Fruit fly (Drosophila melanogaster) whole organism, embryonic: Measurements from ENCODE around the gene CG17224.

Experiments used
- Asciz ChIP-seq: fragments of 200-800 bp; sonication (Bioruptor generic); optimal IDR thresholded peaks from 2 replicates; lab custom pipeline; 2017; ENCODE audit warnings: missing biosample characterization, mild to moderate bottlenecking, missing genetic modification characterization, missing genetic modification reagents
- B-H1 ChIP-seq: fragments of 200-800 bp; sonication (Bioruptor generic); IDR thresholded peaks from 3 replicates; pipeline ENCODE4 v1.3.6; 2022; ENCODE audit warnings: missing biosample characterization, missing genetic modification characterization
- CG10267 ChIP-seq: fragments of 200-800 bp; sonication (Bioruptor generic); optimal IDR thresholded peaks from 2 replicates; lab custom pipeline; 2018; ENCODE audit warnings: missing biosample characterization, mild to moderate bottlenecking, missing genetic modification characterization, moderate library complexity
- CG12219 ChIP-seq: fragments of 200-800 bp; sonication (Bioruptor generic); optimal IDR thresholded peaks from 3 replicates; lab custom pipeline; 2018; ENCODE audit warnings: missing biosample characterization, mild to moderate bottlenecking, missing genetic modification characterization
- CG12236 ChIP-seq: fragments of 200-800 bp; sonication (Bioruptor generic); optimal IDR thresholded peaks from 2 replicates; lab custom pipeline; 2016; ENCODE audit warnings: missing biosample characterization, missing genetic modification characterization
- CG12744 ChIP-seq: fragments of 200-800 bp; sonication (Bioruptor generic); optimal IDR thresholded peaks from 2 replicates; lab custom pipeline; 2016; ENCODE audit warnings: missing biosample characterization, missing genetic modification characterization
- CG12942 ChIP-seq: fragments of 200-800 bp; sonication (Bioruptor generic); optimal IDR thresholded peaks from 3 replicates; lab custom pipeline; 2016; ENCODE audit warnings: missing biosample characterization, missing genetic modification characterization
- CG13287 ChIP-seq: fragments of 200-800 bp; sonication (Bioruptor generic); IDR thresholded peaks from 2 replicates; pipeline ENCODE4 v1.3.6; 2022; ENCODE audit warnings: missing biosample characterization, missing genetic modification characterization; ENCODE audit not compliant: partially characterized antibody
- CG13894 ChIP-seq: fragments of 200-800 bp; sonication (Bioruptor generic); optimal IDR thresholded peaks from 3 replicates; lab custom pipeline; 2018; ENCODE audit warnings: missing biosample characterization, mild to moderate bottlenecking, missing genetic modification characterization, moderate library complexity
- CG14014 ChIP-seq: fragments of 200-800 bp; sonication (Bioruptor generic); IDR thresholded peaks from 2 replicates; pipeline ENCODE4 v1.3.6; 2022; ENCODE audit warnings: missing biosample characterization, missing genetic modification characterization
- CG1529 ChIP-seq: fragments of 200-800 bp; sonication (Bioruptor generic); optimal IDR thresholded peaks from 3 replicates; lab custom pipeline; 2018; ENCODE audit warnings: missing biosample characterization, missing genetic modification characterization
- CG17361 ChIP-seq: fragments of 200-800 bp; sonication (Bioruptor generic); IDR thresholded peaks from 3 replicates; pipeline ENCODE4 v1.3.6; 2022; ENCODE audit warnings: missing biosample characterization, missing genetic modification characterization
- CG18764 ChIP-seq: fragments of 200-800 bp; sonication (Bioruptor generic); optimal IDR thresholded peaks from 3 replicates; lab custom pipeline; 2016; ENCODE audit warnings: missing biosample characterization, missing genetic modification characterization
- CG2129 ChIP-seq: fragments of 200-800 bp; sonication (Bioruptor generic); IDR thresholded peaks from 2 replicates; pipeline ENCODE4 v1.3.6; 2022; ENCODE audit warnings: missing biosample characterization, missing genetic modification characterization; ENCODE audit not compliant: partially characterized antibody
- CG30431 ChIP-seq: fragments of 200-800 bp; sonication (Bioruptor generic); optimal IDR thresholded peaks from 2 replicates; lab custom pipeline; 2017; ENCODE audit warnings: missing biosample characterization, missing genetic modification characterization
- CG31224 ChIP-seq: fragments of 200-800 bp; sonication (Bioruptor generic); IDR thresholded peaks from 2 replicates; pipeline ENCODE4 v1.3.6; 2022; ENCODE audit warnings: missing biosample characterization, missing genetic modification characterization
- CG4360 ChIP-seq: fragments of 200-800 bp; sonication (Bioruptor generic); IDR thresholded peaks from 2 replicates; pipeline ENCODE4 v1.3.6; 2022; ENCODE audit warnings: missing biosample characterization, missing genetic modification characterization
- CG6813 ChIP-seq: fragments of 200-800 bp; sonication (Bioruptor generic); optimal IDR thresholded peaks from 2 replicates; lab custom pipeline; 2017; ENCODE audit warnings: missing biosample characterization, missing genetic modification characterization, mild to moderate bottlenecking, moderate library complexity, missing genetic modification reagents
- CG7928 ChIP-seq: fragments of 200-800 bp; sonication (Bioruptor generic); optimal IDR thresholded peaks from 2 replicates; lab custom pipeline; 2017; ENCODE audit warnings: missing biosample characterization, mild to moderate bottlenecking, missing genetic modification characterization
- CG7963 ChIP-seq: fragments of 200-800 bp; sonication (Bioruptor generic); IDR thresholded peaks from 3 replicates; pipeline ENCODE4 v1.3.6; 2022; ENCODE audit warnings: missing biosample characterization, missing genetic modification characterization; ENCODE audit not compliant: partially characterized antibody
- CG7987 ChIP-seq: fragments of 200-800 bp; sonication (Bioruptor generic); optimal IDR thresholded peaks from 2 replicates; lab custom pipeline; 2018; ENCODE audit warnings: missing biosample characterization, mild to moderate bottlenecking, missing genetic modification characterization, moderate library complexity
- CG8290 ChIP-seq, 3 experiments: fragments of 200-800 bp; sonication (Bioruptor generic); optimal IDR thresholded peaks; 2 replicates each; lab custom pipeline; 2016 to 2019; ENCODE audit warnings: missing biosample characterization in 3 of 3, missing genetic modification characterization in 3 of 3, mild to moderate bottlenecking in 2 of 3, moderate library complexity in 1 of 3
- CG8359 ChIP-seq: fragments of 200-800 bp; sonication (Bioruptor generic); optimal IDR thresholded peaks from 2 replicates; lab custom pipeline; 2017; ENCODE audit warnings: missing biosample characterization, mild to moderate bottlenecking, missing genetic modification characterization, borderline replicate concordance
- CG8478 ChIP-seq: fragments of >200 bp; optimal IDR thresholded peaks from 2 replicates; lab custom pipeline; 2018
- CHES-1-like ChIP-seq: fragments of 200-800 bp; sonication (Bioruptor generic); optimal IDR thresholded peaks from 2 replicates; lab custom pipeline; 2016; ENCODE audit warnings: missing biosample characterization, missing genetic modification characterization
- Dek ChIP-seq: fragments of 200-800 bp; sonication (Bioruptor generic); optimal IDR thresholded peaks from 3 replicates; lab custom pipeline; 2019; ENCODE audit warnings: missing biosample characterization, mild to moderate bottlenecking, missing genetic modification characterization, moderate library complexity
- Gug ChIP-seq: fragments of 200-800 bp; sonication (Bioruptor generic); IDR thresholded peaks from 4 replicates; pipeline ENCODE4 v1.3.6; 2022; ENCODE audit warnings: missing biosample characterization, missing genetic modification characterization
- Hey ChIP-seq: fragments of 200-800 bp; sonication (Bioruptor generic); optimal IDR thresholded peaks from 3 replicates; lab custom pipeline; 2018; ENCODE audit warnings: missing biosample characterization, mild to moderate bottlenecking, missing genetic modification characterization
- Hsf ChIP-seq: fragments of 200-800 bp; sonication (Bioruptor generic); optimal IDR thresholded peaks from 3 replicates; lab custom pipeline; 2016; ENCODE audit warnings: missing biosample characterization, missing genetic modification characterization
- Lhr ChIP-seq: fragments of 200-800 bp; sonication (Bioruptor generic); optimal IDR thresholded peaks from 3 replicates; lab custom pipeline; 2017; ENCODE audit warnings: mild to moderate bottlenecking, missing biosample characterization, missing genetic modification reagents, missing genetic modification characterization
- Meics ChIP-seq: fragments of 200-800 bp; sonication (Bioruptor generic); optimal IDR thresholded peaks from 2 replicates; lab custom pipeline; 2017; ENCODE audit warnings: missing biosample characterization, mild to moderate bottlenecking, missing genetic modification characterization
- NfI ChIP-seq: fragments of 200-800 bp; sonication (Bioruptor generic); optimal IDR thresholded peaks from 3 replicates; lab custom pipeline; 2018; ENCODE audit warnings: missing biosample characterization, mild to moderate bottlenecking, missing genetic modification characterization, moderate library complexity
- Oaz ChIP-seq: fragments of 200-800 bp; sonication (Bioruptor generic); IDR thresholded peaks from 2 replicates; pipeline ENCODE4 v1.3.6; 2022; ENCODE audit warnings: missing biosample characterization, missing genetic modification characterization
- Ptx1 ChIP-seq: fragments of 200-800 bp; sonication (Bioruptor generic); IDR thresholded peaks from 2 replicates; pipeline ENCODE4 v1.3.6; 2022; ENCODE audit warnings: missing biosample characterization, missing genetic modification characterization
- Rx ChIP-seq: fragments of 200-800 bp; sonication (Bioruptor generic); IDR thresholded peaks from 2 replicates; pipeline ENCODE4 v1.3.6; 2022; ENCODE audit warnings: missing biosample characterization, missing genetic modification characterization
- Trl ChIP-seq, 3 experiments: fragments of >200 bp in 2 of 3; fragments of 200-800 bp in 1 of 3; sonication (Bioruptor generic) in 1 of 3; optimal IDR thresholded peaks; 2 replicates in 1 of 3; 3 replicates in 2 of 3; lab custom pipeline; 2016 to 2017; ENCODE audit warnings: missing biosample characterization in 1 of 3, missing genetic modification characterization in 1 of 3
- al ChIP-seq: fragments of 200-800 bp; sonication (Bioruptor generic); IDR thresholded peaks from 2 replicates; pipeline ENCODE4 v1.3.6; 2022; ENCODE audit warnings: missing biosample characterization, missing genetic modification characterization
- ash1 ChIP-seq: fragments of 200-800 bp; sonication (Bioruptor generic); optimal IDR thresholded peaks from 2 replicates; lab custom pipeline; 2018; ENCODE audit warnings: missing biosample characterization, mild to moderate bottlenecking, missing genetic modification characterization
- bab2 ChIP-seq: fragments of 200-800 bp; sonication (Bioruptor generic); optimal IDR thresholded peaks from 2 replicates; lab custom pipeline; 2016; ENCODE audit warnings: missing biosample characterization, missing genetic modification characterization
- eyg ChIP-seq: fragments of 200-800 bp; sonication (Bioruptor generic); optimal IDR thresholded peaks from 3 replicates; lab custom pipeline; 2016; ENCODE audit warnings: missing biosample characterization, missing genetic modification characterization
- h ChIP-seq: fragments of >200 bp; optimal IDR thresholded peaks from 2 replicates; lab custom pipeline; 2017
- lov ChIP-seq, 2 experiments: fragments of 200-800 bp in 1 of 2; fragments of >200 bp in 1 of 2; sonication (Bioruptor generic) in 1 of 2; IDR thresholded peaks in 1 of 2; optimal IDR thresholded peaks in 1 of 2; 2 replicates in 1 of 2; 3 replicates in 1 of 2; pipeline versions ENCODE4 v1.3.6 to Lab custom; 2017 to 2022; ENCODE audit warnings: missing biosample characterization in 1 of 2, missing genetic modification characterization in 1 of 2
- nmo ChIP-seq: fragments of 200-800 bp; sonication (Bioruptor generic); optimal IDR thresholded peaks from 2 replicates; lab custom pipeline; 2018; ENCODE audit warnings: missing biosample characterization, mild to moderate bottlenecking, missing genetic modification characterization, moderate library complexity
- pros ChIP-seq: fragments of 200-800 bp; sonication (Bioruptor generic); optimal IDR thresholded peaks from 3 replicates; lab custom pipeline; 2019; ENCODE audit warnings: missing biosample characterization, mild to moderate bottlenecking, missing genetic modification characterization, moderate library complexity
- ranshi ChIP-seq: fragments of 200-800 bp; sonication (Bioruptor generic); IDR thresholded peaks from 2 replicates; pipeline ENCODE4 v1.3.6; 2022; ENCODE audit warnings: missing biosample characterization, missing genetic modification characterization
- salm ChIP-seq: fragments of 200-800 bp; sonication (Bioruptor generic); optimal IDR thresholded peaks from 2 replicates; lab custom pipeline; 2018; ENCODE audit warnings: missing biosample characterization, mild to moderate bottlenecking, missing genetic modification characterization
- slp2 ChIP-seq: fragments of 200-800 bp; sonication (Bioruptor generic); optimal IDR thresholded peaks from 2 replicates; lab custom pipeline; 2016; ENCODE audit warnings: missing biosample characterization, missing genetic modification characterization
- sob ChIP-seq: fragments of 200-800 bp; sonication (Bioruptor generic); IDR thresholded peaks from 2 replicates; pipeline ENCODE4 v1.3.6; 2022; ENCODE audit warnings: missing biosample characterization, missing genetic modification characterization
- tap ChIP-seq: fragments of 200-800 bp; optimal IDR thresholded peaks from 3 replicates; lab custom pipeline; 2019; ENCODE audit warnings: missing biosample characterization, mild to moderate bottlenecking, missing genetic modification characterization, moderate library complexity
- unc-4 ChIP-seq: fragments of 200-800 bp; sonication (Bioruptor generic); IDR thresholded peaks from 2 replicates; pipeline ENCODE4 v1.3.6; 2022; ENCODE audit warnings: missing biosample characterization, missing genetic modification characterization; ENCODE audit not compliant: partially characterized antibody
- zfh2 ChIP-seq: fragments of 200-800 bp; sonication (Bioruptor generic); optimal IDR thresholded peaks from 2 replicates; lab custom pipeline; 2016; ENCODE audit warnings: missing biosample characterization, missing genetic modification characterization

Gene CG17224

dm6 chr2L:2993236-2993635, 24.9 kb downstream of the CG17224 start (continued):
- no peak for TF ChIP-seq CG8359 (GFP tag; lab: Kevin White, UChicago)
- peak in 1 of 2 experiments; percentile 24 for TF ChIP-seq Trl (optimal IDR thresholded peaks at IDR 0.05; lab: Kevin White, UChicago)
- no peak for TF ChIP-seq Trl (GFP tag; optimal IDR thresholded peaks at IDR 0.05; lab: Kevin White, UChicago)
- no peak for TF ChIP-seq Ptx1 (GFP tag; lab: Robert Waterston, UW)
- TF ChIP-seq sob (GFP tag; lab: Robert Waterston, UW) = no peak
- no peak for TF ChIP-seq CG8478 (lab: Kevin White, UChicago)
- no peak for TF ChIP-seq B-H1 (GFP tag; lab: Robert Waterston, UW)
- TF ChIP-seq CG13287 (GFP tag; lab: Robert Waterston, UW) = no peak
- no peak for TF ChIP-seq tap (tag; lab: Kevin White, UChicago)
- no peak for TF ChIP-seq zfh2
- no peak for TF ChIP-seq Rx (GFP tag; lab: Robert Waterston, UW)
- TF ChIP-seq CG6813 (GFP tag; lab: Kevin White, UChicago) = peak; percentile 10
- no peak for TF ChIP-seq bab2 (GFP tag; lab: Kevin White, UChicago)
- TF ChIP-seq CG17361 = no peak
- no peak for TF ChIP-seq Dek (tag; lab: Kevin White, UChicago)
- no peak for TF ChIP-seq Hsf (GFP tag; lab: Kevin White, UChicago)
- no peak for TF ChIP-seq CG2129 (GFP tag; lab: Robert Waterston, UW)
- no peak for TF ChIP-seq CG1529 (GFP tag; lab: Kevin White, UChicago)
- TF ChIP-seq CG10267 (tag; lab: Kevin White, UChicago) = no peak
- TF ChIP-seq Asciz (GFP tag; lab: Kevin White, UChicago) = no peak
- no peak for TF ChIP-seq CG12219 (GFP tag; lab: Kevin White, UChicago)
- TF ChIP-seq salm (tag; lab: Kevin White, UChicago) = no peak
- no peak for TF ChIP-seq CG14014 (GFP tag; lab: Robert Waterston, UW)
- no peak for TF ChIP-seq nmo (GFP tag; lab: Kevin White, UChicago)
- no peak for TF ChIP-seq CG7987 (GFP tag; lab: Kevin White, UChicago)
- no peak for TF ChIP-seq ranshi (GFP tag; lab: Robert Waterston, UW)
- TF ChIP-seq CG12942 (GFP tag; lab: Kevin White, UChicago) = no peak
- TF ChIP-seq unc-4 = no peak
- TF ChIP-seq slp2 (GFP tag; lab: Kevin White, UChicago) = no peak
- TF ChIP-seq CG4360 = peak; percentile 93
- TF ChIP-seq NfI (GFP tag; lab: Kevin White, UChicago) = no peak
- no peak for TF ChIP-seq CG31224 (GFP tag; lab: Robert Waterston, UW)
- TF ChIP-seq CG7963 (GFP tag; lab: Robert Waterston, UW) = no peak
- no peak for TF ChIP-seq Gug
- no peak for TF ChIP-seq CG13894 (tag; lab: Kevin White, UChicago)
- no peak for TF ChIP-seq CG12236 (GFP tag; lab: Kevin White, UChicago)
- no peak for TF ChIP-seq pros (GFP tag; lab: Kevin White, UChicago)
- TF ChIP-seq Lhr (GFP tag; lab: Kevin White, UChicago) = no peak
- no peak for TF ChIP-seq CG7928 (GFP tag; lab: Kevin White, UChicago)
- TF ChIP-seq CHES-1-like = peak; percentile 5
- no peak for TF ChIP-seq h (lab: Kevin White, UChicago)
- no peak for TF ChIP-seq al (GFP tag; lab: Robert Waterston, UW)
- no peak for TF ChIP-seq CG8290 (GFP tag; optimal IDR thresholded peaks at IDR 0.05; lab: Kevin White, UChicago)
- TF ChIP-seq CG8290 (tag; optimal IDR thresholded peaks at IDR 0.05; lab: Kevin White, UChicago) = no peak
- TF ChIP-seq CG30431 (GFP tag; lab: Kevin White, UChicago) = no peak
- no peak for TF ChIP-seq CG12744 (GFP tag; lab: Kevin White, UChicago)
- no peak for TF ChIP-seq Meics
- no peak for TF ChIP-seq lov (optimal IDR thresholded peaks at IDR 0.05; lab: Kevin White, UChicago)
- TF ChIP-seq lov (GFP tag; IDR thresholded peaks at IDR 0.05; lab: Robert Waterston, UW) = no peak
- no peak for TF ChIP-seq CG18764 (GFP tag; lab: Kevin White, UChicago)
- no peak for TF ChIP-seq Oaz
- TF ChIP-seq eyg (GFP tag; lab: Kevin White, UChicago) = no peak
- TF ChIP-seq ash1 (GFP tag; lab: Kevin White, UChicago) = no peak
- TF ChIP-seq Hey (tag; lab: Kevin White, UChicago) = peak; percentile 83
